Fruit fly (Drosophila melanogaster) whole organism, adult: ENCODE data around the gene CG12499.

ENCODE experiments used
- CG11617 ChIP-seq: fragments of 200-800 bp; sonication (Bioruptor generic); optimal IDR thresholded peaks from 2 replicates; lab custom pipeline; 2017; ENCODE audit warnings: mild to moderate bottlenecking, missing biosample characterization, missing genetic modification reagents, missing genetic modification characterization
- CG14711 ChIP-seq: fragments of 200-800 bp; sonication (Bioruptor generic); optimal IDR thresholded peaks from 2 replicates; lab custom pipeline; 2018; ENCODE audit warnings: missing biosample characterization, mild to moderate bottlenecking, missing genetic modification characterization, moderate library complexity
- CG1620 ChIP-seq: fragments of 200-800 bp; sonication (Bioruptor generic); optimal IDR thresholded peaks from 2 replicates; lab custom pipeline; 2016; ENCODE audit warnings: missing biosample characterization, missing genetic modification characterization
- cic ChIP-seq: fragments of 200-800 bp; sonication (Bioruptor generic); optimal IDR thresholded peaks from 2 replicates; lab custom pipeline; 2017; ENCODE audit warnings: missing biosample characterization, mild to moderate bottlenecking, missing genetic modification characterization, moderate library complexity

DNA sequence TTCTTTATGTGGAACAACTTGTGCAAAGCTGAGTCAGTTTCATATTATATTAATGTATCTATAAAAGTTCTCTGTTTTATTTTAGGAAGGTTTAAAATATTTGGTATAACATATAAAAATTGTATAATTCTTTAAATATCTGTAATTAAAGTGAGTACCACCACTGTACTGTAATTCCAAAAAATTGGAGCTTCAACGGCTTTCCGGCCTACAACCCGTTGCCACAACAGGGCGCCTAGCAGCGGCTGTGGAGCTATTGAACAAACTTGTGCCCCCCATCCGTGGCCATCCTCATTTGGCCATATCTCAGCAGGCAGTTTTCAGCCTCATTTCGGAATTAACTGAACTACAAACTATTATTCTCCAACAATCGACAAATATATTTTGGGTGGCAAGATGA, 40.7 kb downstream of the CG12499 start, which contains the start of gene CG13855:
- TF ChIP-seq CG14711 (tag; lab: Kevin White, UChicago) (no peak), CG1620 (GFP tag; lab: Kevin White, UChicago) (no peak), CG11617 (GFP tag; lab: Kevin White, UChicago) (no peak), cic (GFP tag; lab: Kevin White, UChicago) (no peak)
